Fruit fly (Drosophila melanogaster) whole organism, wandering third instar larva: Measurements from ENCODE around the gene Rheb.

ENCODE experiments used
- CG9705 ChIP-seq: fragments of 200-800 bp; sonication (Bioruptor generic); optimal IDR thresholded peaks from 2 replicates; lab custom pipeline; 2018; ENCODE audit warnings: missing biosample characterization, mild to moderate bottlenecking, missing genetic modification characterization
- Dfd ChIP-seq: fragments of >200 bp; optimal IDR thresholded peaks from 2 replicates; lab custom pipeline; 2017; ENCODE audit warnings: missing biosample characterization, missing genetic modification characterization
- Dif ChIP-seq: fragments of 200-275, 200-300 bp; sonication (Bioruptor generic); optimal IDR thresholded peaks from 2 replicates; lab custom pipeline; 2018; ENCODE audit warnings: missing biosample characterization, missing genetic modification characterization; ENCODE audit not compliant: partially characterized antibody
- OdsH ChIP-seq: fragments of 200-800 bp; sonication (Bioruptor generic); optimal IDR thresholded peaks from 2 replicates; lab custom pipeline; 2016; ENCODE audit warnings: missing biosample characterization, mild to moderate bottlenecking, missing genetic modification characterization
- Rel ChIP-seq, 2 experiments: fragments of 200-800 bp; sonication (Bioruptor generic) in 1 of 2; optimal IDR thresholded peaks; 2 replicates in 1 of 2; 3 replicates in 1 of 2; lab custom pipeline; 2016 to 2019; ENCODE audit warnings: mild to moderate bottlenecking in 2 of 2, missing biosample characterization in 2 of 2, missing genetic modification characterization in 2 of 2, moderate library complexity in 1 of 2
- Vsx2 ChIP-seq: fragments of 200-300, 225-300 bp; sonication (Bioruptor generic); optimal IDR thresholded peaks from 2 replicates; lab custom pipeline; 2018; ENCODE audit warnings: missing biosample characterization, missing genetic modification characterization; ENCODE audit not compliant: partially characterized antibody
- brk ChIP-seq: fragments of 200-800 bp; sonication (Bioruptor generic); optimal IDR thresholded peaks from 2 replicates; lab custom pipeline; 2016; ENCODE audit warnings: missing biosample characterization, mild to moderate bottlenecking, missing genetic modification characterization
- dl ChIP-seq, 2 experiments: fragments of 175-275, 200-275 bp in 1 of 2; fragments of 200-275 bp in 1 of 2; sonication (Bioruptor generic); optimal IDR thresholded peaks; lab custom pipeline; 2018; ENCODE audit warnings: mild to moderate bottlenecking in 2 of 2, missing biosample characterization in 2 of 2, missing genetic modification characterization in 2 of 2, moderate library complexity in 2 of 2; ENCODE audit not compliant: partially characterized antibody in 2 of 2, insufficient read depth in 1 of 2
- fru ChIP-seq: fragments of 200-800 bp; sonication (Bioruptor generic); optimal IDR thresholded peaks from 3 replicates; lab custom pipeline; 2016; ENCODE audit warnings: missing biosample characterization, mild to moderate bottlenecking, missing genetic modification characterization
- jim ChIP-seq: fragments of 175-275, 200-325 bp; sonication (Bioruptor generic); optimal IDR thresholded peaks from 2 replicates; lab custom pipeline; 2016; ENCODE audit warnings: missing biosample characterization, mild to moderate bottlenecking, missing genetic modification characterization
- pan ChIP-seq: fragments of >200 bp; optimal IDR thresholded peaks from 2 replicates; lab custom pipeline; 2017
- psq ChIP-seq: fragments of 200-800 bp; sonication (Bioruptor generic); optimal IDR thresholded peaks from 3 replicates; lab custom pipeline; 2017; ENCODE audit warnings: missing biosample characterization, mild to moderate bottlenecking, missing genetic modification characterization, moderate library complexity

- no peak for TF ChIP-seq Dfd (GFP tag; lab: Kevin White, UChicago)
- TF ChIP-seq psq: no peak
- no peak for TF ChIP-seq fru (GFP tag; lab: Kevin White, UChicago)
- no peak for TF ChIP-seq Dif (GFP tag; lab: Kevin White, UChicago)
- no peak for TF ChIP-seq OdsH (GFP tag; lab: Kevin White, UChicago)
- TF ChIP-seq brk (GFP tag; lab: Kevin White, UChicago): no peak
- TF ChIP-seq Vsx2 (GFP tag; lab: Kevin White, UChicago): no peak
- TF ChIP-seq Rel (GFP tag; optimal IDR thresholded peaks at IDR 0.05; lab: Kevin White, UChicago): no peak
- TF ChIP-seq Rel (tag; optimal IDR thresholded peaks at IDR 0.05; lab: Kevin White, UChicago): peak; percentile 67
- TF ChIP-seq dl (GFP tag; optimal IDR thresholded peaks at IDR 0.05; lab: Kevin White, UChicago; ENCODE audit: insufficient read depth in 1 of 2, partially characterized antibody in 2 of 2): no peak
- no peak for TF ChIP-seq jim (GFP tag; lab: Kevin White, UChicago)
- TF ChIP-seq CG9705 (GFP tag; lab: Kevin White, UChicago): no peak
- TF ChIP-seq pan (lab: Kevin White, UChicago): no peak
Measured at dm6 chr3R:5519789-5520188, 48.9 kb upstream of the Rheb start.
